Worm (Caenorhabditis elegans) whole organism, midembryonic: ENCODE data around the gene rgef-1.

Experiments used
- T22C8.4 ChIP-seq: fragments of 200-800 bp; sonication (Bioruptor generic); IDR thresholded peaks from 2 replicates; pipeline ENCODE4 v1.3.6; 2022; ENCODE audit warnings: missing genetic modification characterization, missing compliant biosample characterization
- cog-1 ChIP-seq: sonication (generic microtip); optimal IDR thresholded peaks from 2 replicates; lab custom pipeline; 2016; ENCODE audit warnings: missing genetic modification characterization, missing compliant biosample characterization
- flt-1 ChIP-seq: fragments of 200-800 bp; sonication (Bioruptor generic); IDR thresholded peaks from 2 replicates; pipeline ENCODE4 v1.3.6; 2022; ENCODE audit warnings: missing genetic modification characterization, missing compliant biosample characterization
- klf-2 ChIP-seq: fragments of 200-800 bp; sonication (Bioruptor generic); conservative IDR thresholded peaks from 2 replicates; pipeline ENCODE4 v1.3.6; 2022; ENCODE audit warnings: missing genetic modification reagents, missing genetic modification characterization, missing compliant biosample characterization
- med-1 ChIP-seq: sonication (generic microtip); optimal IDR thresholded peaks from 2 replicates; lab custom pipeline; 2017; ENCODE audit warnings: missing genetic modification characterization, mild to moderate bottlenecking, missing compliant biosample characterization, antibody characterized with exemption, missing genetic modification reagents; ENCODE audit not compliant: insufficient read depth
- tab-1 ChIP-seq: fragments of 200-800 bp; sonication (Bioruptor generic); IDR thresholded peaks from 2 replicates; pipeline ENCODE4 v1.3.6; 2022; ENCODE audit warnings: missing genetic modification characterization, missing compliant biosample characterization
- ztf-23 ChIP-seq: fragments of 200-800 bp; sonication (Bioruptor generic); IDR thresholded peaks from 2 replicates; pipeline ENCODE4 v1.3.6; 2022; ENCODE audit warnings: missing genetic modification reagents, missing genetic modification characterization, missing compliant biosample characterization
- ztf-29 ChIP-seq: fragments of 200-800 bp; sonication (Bioruptor generic); IDR thresholded peaks from 2 replicates; pipeline ENCODE4 v1.3.6; 2022; ENCODE audit warnings: missing genetic modification reagents, missing genetic modification characterization, missing compliant biosample characterization

DNA sequence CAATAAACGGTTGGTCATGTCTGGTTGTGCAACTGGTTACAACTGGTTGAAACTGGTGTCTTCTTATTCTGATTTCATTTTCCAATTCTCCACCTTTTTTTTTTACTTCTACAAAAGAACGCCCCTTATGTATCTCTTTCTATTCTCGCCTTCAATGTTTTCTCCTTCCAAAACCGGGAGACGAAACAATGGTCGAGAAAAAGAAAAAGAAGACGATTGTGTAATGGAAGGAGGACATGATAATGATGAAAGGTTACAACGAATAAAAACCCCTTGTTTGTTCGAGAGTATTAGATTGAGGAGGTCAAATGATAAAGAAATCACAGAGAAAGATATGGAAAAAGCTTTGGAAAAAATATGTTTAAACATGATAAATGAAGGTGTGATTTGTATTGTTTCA lies 42.6 kb downstream of the rgef-1 start, which contains the start of gene C50F4.8:
- TF ChIP-seq med-1 (GFP tag; lab: Kevin White, UChicago), result no peak
- no peak for TF ChIP-seq klf-2 (GFP tag; lab: Robert Waterston, UW)
- TF ChIP-seq T22C8.4 (GFP tag; lab: Robert Waterston, UW), result no peak
- TF ChIP-seq ztf-29 (GFP tag; lab: Robert Waterston, UW), result no peak
- TF ChIP-seq flt-1, result no peak
- TF ChIP-seq tab-1, result no peak
- TF ChIP-seq cog-1 (tag; lab: Kevin White, UChicago), result no peak
- TF ChIP-seq ztf-23 (GFP tag; lab: Robert Waterston, UW), result no peak
